Fruit fly (Drosophila melanogaster) whole organism, adult: Measurements from ENCODE around the gene Pfrx.

Experiments
- CG11617 ChIP-seq: fragments of 200-800 bp; sonication (Bioruptor generic); optimal IDR thresholded peaks from 2 replicates; lab custom pipeline; 2017; ENCODE audit warnings: mild to moderate bottlenecking, missing biosample characterization, missing genetic modification reagents, missing genetic modification characterization
- CG12768 ChIP-seq: fragments of 200-800 bp; sonication (Bioruptor generic); optimal IDR thresholded peaks from 2 replicates; lab custom pipeline; 2017; ENCODE audit warnings: missing biosample characterization, missing genetic modification characterization, mild to moderate bottlenecking, moderate library complexity, missing genetic modification reagents
- CG14711 ChIP-seq: fragments of 200-800 bp; sonication (Bioruptor generic); optimal IDR thresholded peaks from 2 replicates; lab custom pipeline; 2018; ENCODE audit warnings: missing biosample characterization, mild to moderate bottlenecking, missing genetic modification characterization, moderate library complexity
- CG1620 ChIP-seq: fragments of 200-800 bp; sonication (Bioruptor generic); optimal IDR thresholded peaks from 2 replicates; lab custom pipeline; 2016; ENCODE audit warnings: missing biosample characterization, missing genetic modification characterization
- CG33017 ChIP-seq: fragments of 200-800 bp; sonication (Bioruptor generic); optimal IDR thresholded peaks from 2 replicates; lab custom pipeline; 2018; ENCODE audit warnings: missing biosample characterization, mild to moderate bottlenecking, missing genetic modification characterization, moderate library complexity
- CG5204 ChIP-seq: fragments of 200-800 bp; sonication (Bioruptor generic); optimal IDR thresholded peaks from 2 replicates; lab custom pipeline; 2016; ENCODE audit warnings: missing biosample characterization, missing genetic modification characterization
- CG7045 ChIP-seq: fragments of 200-800 bp; sonication (Bioruptor generic); optimal IDR thresholded peaks from 2 replicates; lab custom pipeline; 2017; ENCODE audit warnings: missing biosample characterization, mild to moderate bottlenecking, missing genetic modification characterization
- CG7101 ChIP-seq: fragments of 200-800 bp; sonication (Bioruptor generic); optimal IDR thresholded peaks from 2 replicates; lab custom pipeline; 2018; ENCODE audit warnings: missing biosample characterization, mild to moderate bottlenecking, missing genetic modification characterization, moderate library complexity
- Clk ChIP-seq: fragments of 200-800 bp; sonication (Bioruptor generic); optimal IDR thresholded peaks from 2 replicates; lab custom pipeline; 2017; ENCODE audit warnings: missing biosample characterization, missing genetic modification characterization
- Crg-1 ChIP-seq: fragments of 200-800 bp; sonication (Bioruptor generic); optimal IDR thresholded peaks from 2 replicates; lab custom pipeline; 2016; ENCODE audit warnings: missing biosample characterization, missing genetic modification characterization
- Hr96 ChIP-seq: fragments of 200-800 bp; sonication (Bioruptor generic); optimal IDR thresholded peaks from 2 replicates; lab custom pipeline; 2016; ENCODE audit warnings: missing biosample characterization, missing genetic modification characterization
- Mnt ChIP-seq: fragments of 200-800 bp; sonication (Bioruptor generic); optimal IDR thresholded peaks from 2 replicates; lab custom pipeline; 2016; ENCODE audit warnings: missing biosample characterization, mild to moderate bottlenecking, missing genetic modification characterization
- bab1 ChIP-seq: fragments of 200-800 bp; sonication (Bioruptor generic); optimal IDR thresholded peaks from 3 replicates; lab custom pipeline; 2019; ENCODE audit warnings: missing biosample characterization, mild to moderate bottlenecking, missing genetic modification characterization, moderate library complexity
- cic ChIP-seq: fragments of 200-800 bp; sonication (Bioruptor generic); optimal IDR thresholded peaks from 2 replicates; lab custom pipeline; 2017; ENCODE audit warnings: missing biosample characterization, mild to moderate bottlenecking, missing genetic modification characterization, moderate library complexity
- cnc ChIP-seq, 2 experiments: fragments of >200 bp; optimal IDR thresholded peaks; 2 replicates each; lab custom pipeline; 2017
- kay ChIP-seq: fragments of 200-800 bp; sonication (Bioruptor generic); peaks from one replicate; lab custom pipeline; 2016; ENCODE audit warnings: missing biosample characterization, missing genetic modification characterization, borderline replicate concordance
- ovo ChIP-seq: fragments of 200-800 bp; sonication (Bioruptor generic); optimal IDR thresholded peaks from 2 replicates; lab custom pipeline; 2016; ENCODE audit warnings: missing biosample characterization, missing genetic modification characterization
- pad ChIP-seq: fragments of 200-800 bp; sonication (Bioruptor generic); optimal IDR thresholded peaks from 3 replicates; lab custom pipeline; 2017; ENCODE audit warnings: missing biosample characterization, missing genetic modification characterization, mild to moderate bottlenecking, moderate library complexity, missing genetic modification reagents
- tj ChIP-seq: fragments of 200-800 bp; sonication (Bioruptor generic); optimal IDR thresholded peaks from 3 replicates; lab custom pipeline; 2017; ENCODE audit warnings: missing biosample characterization, mild to moderate bottlenecking, missing genetic modification characterization, moderate library complexity
- toe ChIP-seq: fragments of 200-800 bp; sonication (Bioruptor generic); optimal IDR thresholded peaks from 2 replicates; lab custom pipeline; 2016; ENCODE audit warnings: missing biosample characterization, missing genetic modification characterization

Pfrx gene

dm6 chrX:19522597-19522996 lies 27.3 kb downstream of the Pfrx start:
- TF ChIP-seq Mnt (GFP tag; lab: Kevin White, UChicago) (peak; percentile 36), bab1 (no peak)

DNA sequence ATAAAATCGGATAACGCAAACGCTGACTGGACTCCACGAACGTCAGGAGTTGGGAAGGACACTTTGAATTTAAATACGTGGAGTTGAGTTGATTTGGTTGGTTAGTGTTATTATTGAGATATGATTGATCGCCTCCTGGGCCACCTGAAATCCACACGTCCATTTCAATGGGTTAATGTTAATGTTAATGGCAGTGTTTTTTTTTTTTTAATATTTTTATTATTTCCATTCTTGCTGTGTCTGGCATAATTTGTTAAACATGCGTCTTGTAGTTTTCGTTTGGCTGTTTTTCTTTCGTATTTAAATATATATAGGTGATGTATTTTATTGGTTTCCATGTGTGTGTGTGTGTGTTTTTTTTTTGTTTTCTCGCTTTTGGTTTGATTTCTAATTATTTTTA lies 36.3 kb downstream of the Pfrx start, which contains the start of gene CG12231:
Gene CG12231, minus strand, starts transcription at position 101 of the 400 bp plus-strand sequence.
- no peak for TF ChIP-seq CG11617 (GFP tag; lab: Kevin White, UChicago)
- no peak for TF ChIP-seq toe (GFP tag; lab: Kevin White, UChicago)
- no peak for TF ChIP-seq Mnt (GFP tag; lab: Kevin White, UChicago)
- TF ChIP-seq CG1620: no peak
- no peak for TF ChIP-seq kay
- no peak for TF ChIP-seq cnc (optimal IDR thresholded peaks at IDR 0.05; lab: Kevin White, UChicago)
- no peak for TF ChIP-seq CG33017 (tag; lab: Kevin White, UChicago)
- TF ChIP-seq pad: no peak
- no peak for TF ChIP-seq CG14711
- TF ChIP-seq tj: no peak
- TF ChIP-seq CG7045 (GFP tag; lab: Kevin White, UChicago): no peak
- no peak for TF ChIP-seq CG7101 (tag; lab: Kevin White, UChicago)
- no peak for TF ChIP-seq bab1
- no peak for TF ChIP-seq CG5204 (GFP tag; lab: Kevin White, UChicago)
- no peak for TF ChIP-seq CG12768
- no peak for TF ChIP-seq cic
- no peak for TF ChIP-seq Crg-1 (GFP tag; lab: Kevin White, UChicago)
- no peak for TF ChIP-seq Clk (GFP tag; lab: Kevin White, UChicago)
- no peak for TF ChIP-seq Hr96 (GFP tag; lab: Kevin White, UChicago)
- TF ChIP-seq ovo (GFP tag; lab: Kevin White, UChicago): no peak

DNA sequence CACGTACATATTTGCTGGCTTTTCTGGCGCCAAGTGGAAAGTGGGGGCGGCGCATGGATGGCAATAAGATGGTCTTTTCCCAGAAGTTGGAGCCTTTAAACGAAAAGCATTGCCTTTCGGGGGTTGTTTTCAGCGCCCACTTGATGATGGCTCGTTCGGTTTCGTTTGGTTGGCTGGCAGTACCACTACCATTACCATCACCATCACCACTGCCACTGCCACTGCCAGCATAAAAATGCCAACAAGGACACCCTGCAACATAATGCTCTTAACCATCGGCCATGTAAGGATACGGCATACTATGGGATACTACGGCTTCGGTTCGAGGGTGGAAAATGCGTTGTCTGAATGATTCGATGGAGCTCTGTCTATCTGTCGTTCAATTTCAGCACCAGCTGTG lies 40.1 kb downstream of the Pfrx start:
- TF ChIP-seq Crg-1 (GFP tag; lab: Kevin White, UChicago) (no peak), cnc (optimal IDR thresholded peaks at IDR 0.05; lab: Kevin White, UChicago) (no peak), bab1 (no peak), CG7101 (tag; lab: Kevin White, UChicago) (no peak), CG7045 (GFP tag; lab: Kevin White, UChicago) (no peak), cic (no peak), CG33017 (tag; lab: Kevin White, UChicago) (no peak), CG5204 (GFP tag; lab: Kevin White, UChicago) (no peak), ovo (GFP tag; lab: Kevin White, UChicago) (no peak), Clk (GFP tag; lab: Kevin White, UChicago) (no peak), Hr96 (GFP tag; lab: Kevin White, UChicago) (no peak), CG14711 (no peak), toe (GFP tag; lab: Kevin White, UChicago) (no peak), kay (no peak), CG11617 (GFP tag; lab: Kevin White, UChicago) (no peak), CG12768 (no peak), Mnt (GFP tag; lab: Kevin White, UChicago) (no peak), CG1620 (no peak), tj (no peak), pad (no peak)

DNA sequence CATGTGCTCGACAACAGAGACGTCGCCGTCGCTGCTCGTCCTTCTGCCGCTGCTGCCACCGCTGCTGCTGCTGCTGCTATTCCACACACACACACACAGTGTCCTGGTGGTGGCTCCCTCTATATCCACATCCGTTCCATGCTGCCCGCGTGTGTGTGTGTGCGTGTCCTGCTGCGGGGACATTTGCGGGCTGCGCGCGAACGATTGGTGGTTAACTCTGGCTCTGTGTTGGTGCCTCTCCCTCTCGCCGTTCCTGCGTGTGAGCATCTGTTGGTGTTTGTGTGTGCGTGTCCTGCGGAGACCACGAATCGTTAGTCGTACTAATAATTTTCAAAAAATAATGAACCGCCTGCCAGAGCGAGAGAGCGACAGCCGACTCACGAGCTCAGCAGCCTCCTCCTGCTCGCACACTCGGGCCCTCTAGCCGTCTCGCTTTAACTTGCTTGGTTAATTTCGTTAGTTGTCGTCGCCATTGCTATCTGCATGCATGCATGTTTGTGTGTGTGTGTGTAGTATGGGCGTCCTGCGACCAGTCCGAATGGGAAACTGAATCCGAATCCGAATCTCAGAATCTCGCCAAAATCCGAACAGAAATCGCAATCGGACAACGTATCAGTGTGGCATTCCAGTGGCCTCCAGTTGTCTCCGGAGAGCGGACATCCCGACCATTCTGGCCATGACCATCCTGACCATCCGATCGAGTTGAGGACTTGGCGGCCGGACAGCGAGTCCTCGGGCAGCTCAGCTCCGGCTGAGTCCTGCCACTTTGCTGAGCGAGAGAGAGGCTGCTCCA lies 50.8 kb downstream of the Pfrx start:
- TF ChIP-seq CG7101 (tag; lab: Kevin White, UChicago) (no peak), kay (no peak), tj (no peak), bab1 (no peak), cic (no peak), CG33017 (tag; lab: Kevin White, UChicago) (no peak), Hr96 (GFP tag; lab: Kevin White, UChicago) (no peak), CG5204 (GFP tag; lab: Kevin White, UChicago) (no peak), pad (no peak), CG7045 (GFP tag; lab: Kevin White, UChicago) (no peak), cnc (optimal IDR thresholded peaks at IDR 0.05; lab: Kevin White, UChicago) (no peak), Clk (GFP tag; lab: Kevin White, UChicago) (no peak), CG14711 (no peak), ovo (GFP tag; lab: Kevin White, UChicago) (no peak), toe (GFP tag; lab: Kevin White, UChicago) (no peak)

DNA sequence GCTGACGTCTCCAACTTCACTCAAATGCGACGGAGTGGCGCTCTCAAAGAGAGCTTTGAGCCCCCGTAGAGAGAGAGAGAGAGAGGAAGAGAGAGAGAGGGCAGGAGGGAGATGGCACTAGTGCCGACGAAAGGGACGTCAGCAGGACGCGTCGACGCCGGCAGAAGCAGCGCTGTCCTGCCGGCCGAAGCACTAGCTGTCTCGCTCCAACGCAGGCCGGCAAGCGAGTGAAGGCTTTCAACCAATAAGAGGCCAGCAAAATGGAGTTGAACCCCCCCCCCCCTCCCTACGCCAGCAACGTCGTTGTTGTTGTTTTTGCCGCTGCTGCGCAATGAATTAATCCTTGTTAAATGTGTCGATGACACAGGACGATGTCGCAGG lies 51.3 kb downstream of the Pfrx start:
- TF ChIP-seq cnc (optimal IDR thresholded peaks at IDR 0.05; lab: Kevin White, UChicago): no peak
- no peak for TF ChIP-seq CG7101 (tag; lab: Kevin White, UChicago)
- TF ChIP-seq Hr96 (GFP tag; lab: Kevin White, UChicago): no peak
- no peak for TF ChIP-seq bab1
- no peak for TF ChIP-seq Clk (GFP tag; lab: Kevin White, UChicago)
- no peak for TF ChIP-seq tj
- TF ChIP-seq CG33017 (tag; lab: Kevin White, UChicago): no peak
- TF ChIP-seq kay: no peak
- TF ChIP-seq cic: no peak
- TF ChIP-seq CG1620: no peak
- no peak for TF ChIP-seq Mnt (GFP tag; lab: Kevin White, UChicago)
- no peak for TF ChIP-seq pad
- no peak for TF ChIP-seq toe (GFP tag; lab: Kevin White, UChicago)
- no peak for TF ChIP-seq Crg-1 (GFP tag; lab: Kevin White, UChicago)
- no peak for TF ChIP-seq CG12768
- no peak for TF ChIP-seq CG14711
- no peak for TF ChIP-seq CG11617 (GFP tag; lab: Kevin White, UChicago)
- TF ChIP-seq CG5204 (GFP tag; lab: Kevin White, UChicago): no peak

DNA sequence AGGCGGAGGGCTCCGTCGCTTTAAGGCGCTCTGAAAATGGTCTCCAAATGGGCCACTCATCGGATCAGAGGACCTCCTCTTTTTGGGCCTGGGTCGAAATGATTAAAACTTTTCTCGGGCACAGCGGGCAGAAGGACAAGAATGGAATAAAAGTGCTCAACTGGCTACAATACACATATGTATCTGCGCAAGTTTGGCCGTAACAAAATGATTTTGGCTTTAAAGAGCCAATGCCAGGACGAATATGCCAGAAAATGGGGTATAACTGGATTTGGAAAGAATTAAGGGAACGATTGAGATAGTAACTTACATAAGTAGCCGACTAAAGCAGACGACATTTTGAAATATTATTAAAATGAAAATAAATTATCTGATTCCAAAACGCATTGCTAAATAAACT lies 52.1 kb downstream of the Pfrx start, which contains the start of gene CG32532:
Gene CG32532, minus strand, starts transcription at position 101 of the 400 bp plus-strand sequence.
- TF ChIP-seq CG12768 (no peak), CG5204 (GFP tag; lab: Kevin White, UChicago) (no peak), Clk (GFP tag; lab: Kevin White, UChicago) (no peak), CG11617 (GFP tag; lab: Kevin White, UChicago) (no peak), CG33017 (tag; lab: Kevin White, UChicago) (no peak), cnc (optimal IDR thresholded peaks at IDR 0.05; lab: Kevin White, UChicago) (no peak), CG1620 (no peak), Hr96 (GFP tag; lab: Kevin White, UChicago) (no peak), pad (no peak), CG7045 (GFP tag; lab: Kevin White, UChicago) (no peak), Crg-1 (GFP tag; lab: Kevin White, UChicago) (no peak), tj (no peak), kay (no peak), CG14711 (no peak), Mnt (GFP tag; lab: Kevin White, UChicago) (no peak), bab1 (no peak), ovo (GFP tag; lab: Kevin White, UChicago) (no peak)
